Worm (Caenorhabditis elegans) whole organism, L3 larva: ENCODE measurements around the gene T23B12.6.

Experiments used
- R02D3.7 ChIP-seq: fragments of 150-350 bp; optimal IDR thresholded peaks from 2 replicates; lab custom pipeline; 2014; ENCODE audit warnings: missing biosample characterization, missing genetic modification characterization
- ZK546.5 ChIP-seq: sonication (generic microtip); optimal IDR thresholded peaks from 2 replicates; lab custom pipeline; 2017; ENCODE audit warnings: missing biosample characterization, missing genetic modification characterization
- ama-1 ChIP-seq: fragments of 150-350 bp; optimal IDR thresholded peaks from 2 replicates; lab custom pipeline; 2018
- egl-27 ChIP-seq: sonication (generic microtip); optimal IDR thresholded peaks from 4 replicates; lab custom pipeline; 2017; ENCODE audit warnings: missing biosample characterization, missing genetic modification reagents, missing genetic modification characterization
- lin-15B ChIP-seq: fragments of 150-350 bp; optimal IDR thresholded peaks from 2 replicates; lab custom pipeline; 2014; ENCODE audit warnings: missing biosample characterization, missing genetic modification characterization
- nfya-1 ChIP-seq: sonication (generic microtip); optimal IDR thresholded peaks from 2 replicates; lab custom pipeline; 2017; ENCODE audit warnings: missing genetic modification characterization, mild to moderate bottlenecking, missing compliant biosample characterization, antibody characterized with exemption, moderate library complexity; ENCODE audit not compliant: insufficient read depth
- nhr-76 ChIP-seq: fragments of 150-350 bp; sonication (generic microtip); optimal IDR thresholded peaks from 5 replicates; lab custom pipeline; 2014; ENCODE audit warnings: missing biosample characterization, missing genetic modification characterization
- unc-62 ChIP-seq: fragments of 150-350 bp; sonication (generic microtip); optimal IDR thresholded peaks from 4 replicates; lab custom pipeline; 2014; ENCODE audit warnings: missing biosample characterization, missing genetic modification reagents, missing genetic modification characterization
- zag-1 ChIP-seq: fragments of 150-350 bp; optimal IDR thresholded peaks from 2 replicates; lab custom pipeline; 2014; ENCODE audit warnings: missing biosample characterization, missing genetic modification characterization
- ztf-11 ChIP-seq: fragments of 150-350 bp; optimal IDR thresholded peaks from 2 replicates; lab custom pipeline; 2014; ENCODE audit warnings: missing biosample characterization, missing genetic modification characterization

DNA sequence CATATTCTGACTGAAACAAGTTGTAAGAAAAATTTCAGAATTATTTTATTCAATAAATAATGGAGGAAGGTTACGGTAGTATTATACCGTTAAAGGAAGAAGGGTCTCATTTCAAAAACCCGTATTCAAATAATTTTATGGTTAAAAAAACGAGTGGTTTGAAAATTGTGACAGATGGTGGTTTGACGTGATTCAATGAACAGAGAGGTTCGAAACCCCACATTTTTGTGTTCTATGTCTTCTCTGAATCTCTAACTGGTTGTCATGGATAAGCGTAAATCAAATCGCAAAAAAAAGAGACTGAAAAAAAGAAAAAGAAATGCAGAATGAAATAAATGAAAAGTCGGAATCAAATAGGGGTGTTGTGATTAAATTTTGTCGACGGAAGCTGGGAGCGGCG lies 47.1 kb upstream of the T23B12.6 start, which contains the start of gene ZK994.6:
- TF ChIP-seq lin-15B (no peak), ZK546.5 (no peak), unc-62 (GFP tag; lab: Kevin White, UChicago) (no peak), nfya-1 (tag; lab: Kevin White, UChicago) (no peak), zag-1 (tag; lab: Kevin White, UChicago) (no peak), egl-27 (tag; lab: Kevin White, UChicago) (no peak), ama-1 (lab: Kevin White, UChicago) (no peak), ztf-11 (no peak), nhr-76 (tag; lab: Kevin White, UChicago) (no peak), R02D3.7 (no peak)
